Worm (Caenorhabditis elegans) whole organism, early embryonic: ENCODE data around the gene C46E10.1.
"Not testable (repeated sequence)": the region's sequence is repeated elsewhere in the genome, so short reads cannot be mapped to it uniquely, and the experiment has no call there.

ENCODE experiments used
- B0310.2 ChIP-seq: sonication (generic microtip); optimal IDR thresholded peaks from 2 replicates; lab custom pipeline; 2016; ENCODE audit warnings: mild to moderate bottlenecking, missing genetic modification characterization, missing compliant biosample characterization
- F13C5.2 ChIP-seq: sonication (generic microtip); optimal IDR thresholded peaks from 2 replicates; lab custom pipeline; 2017; ENCODE audit warnings: mild to moderate bottlenecking, missing genetic modification characterization, inconsistent platforms, missing compliant biosample characterization
- aly-1 ChIP-seq: sonication (generic microtip); optimal IDR thresholded peaks from 2 replicates; lab custom pipeline; 2016; ENCODE audit warnings: missing genetic modification characterization, missing compliant biosample characterization
- ama-1 ChIP-seq: fragments of 150-350 bp; optimal IDR thresholded peaks from 2 replicates; lab custom pipeline; 2014
- ceh-13 ChIP-seq: fragments of 200-800 bp; sonication (Bioruptor generic); optimal IDR thresholded peaks from 2 replicates; lab custom pipeline; 2018; ENCODE audit warnings: mild to moderate bottlenecking, missing genetic modification characterization, missing compliant biosample characterization
- ceh-36 ChIP-seq: sonication (generic microtip); optimal IDR thresholded peaks from 2 replicates; lab custom pipeline; 2016; ENCODE audit warnings: missing genetic modification characterization, inconsistent platforms, missing compliant biosample characterization
- ets-7 ChIP-seq: sonication (generic microtip); optimal IDR thresholded peaks from 2 replicates; lab custom pipeline; 2016; ENCODE audit warnings: missing genotype, missing genetic modification characterization, missing compliant biosample characterization
- flt-1 ChIP-seq: fragments of 200-800 bp; sonication (Bioruptor generic); IDR thresholded peaks from 2 replicates; pipeline ENCODE4 v1.3.6; 2022; ENCODE audit warnings: missing genetic modification characterization, missing compliant biosample characterization
- hmbx-1 ChIP-seq: sonication (generic microtip); optimal IDR thresholded peaks from 2 replicates; lab custom pipeline; 2016; ENCODE audit warnings: mild to moderate bottlenecking, missing genetic modification characterization, missing compliant biosample characterization
- hmg-4 ChIP-seq: fragments of 200-800 bp; sonication (Bioruptor generic); optimal IDR thresholded peaks from 2 replicates; lab custom pipeline; 2018; ENCODE audit warnings: mild to moderate bottlenecking, missing genetic modification characterization, missing compliant biosample characterization
- hnd-1 ChIP-seq: sonication (generic microtip); optimal IDR thresholded peaks from 2 replicates; lab custom pipeline; 2016; ENCODE audit warnings: missing genetic modification characterization, missing compliant biosample characterization
- pes-1 ChIP-seq: fragments of 200-800 bp; sonication (Bioruptor generic); IDR thresholded peaks from 2 replicates; pipeline ENCODE4 v1.3.6; 2022; ENCODE audit warnings: missing genetic modification reagents, missing genetic modification characterization, missing compliant biosample characterization
- scrt-1 ChIP-seq: fragments of 200-800 bp; sonication (Bioruptor generic); IDR thresholded peaks from 2 replicates; pipeline ENCODE4 v1.3.6; 2022; ENCODE audit warnings: missing genetic modification characterization, missing compliant biosample characterization
- sea-1 ChIP-seq: fragments of 200-800 bp; sonication (Bioruptor generic); conservative IDR thresholded peaks from 2 replicates; pipeline ENCODE4 v1.3.6; 2022; ENCODE audit warnings: missing genetic modification characterization, missing compliant biosample characterization
- tbx-11 ChIP-seq: fragments of 200-800 bp; sonication (Bioruptor generic); IDR thresholded peaks from 2 replicates; pipeline ENCODE4 v1.3.6; 2022; ENCODE audit warnings: missing genetic modification characterization, missing compliant biosample characterization
- tbx-37 ChIP-seq: fragments of 200-800 bp; sonication (Bioruptor generic); conservative IDR thresholded peaks from 2 replicates; pipeline ENCODE4 v1.3.6; 2022; ENCODE audit warnings: missing genetic modification reagents, missing genetic modification characterization, missing compliant biosample characterization
- tra-4 ChIP-seq: sonication (generic microtip); optimal IDR thresholded peaks from 2 replicates; lab custom pipeline; 2017; ENCODE audit warnings: missing genetic modification characterization, missing compliant biosample characterization

C46E10.1 gene

DNA sequence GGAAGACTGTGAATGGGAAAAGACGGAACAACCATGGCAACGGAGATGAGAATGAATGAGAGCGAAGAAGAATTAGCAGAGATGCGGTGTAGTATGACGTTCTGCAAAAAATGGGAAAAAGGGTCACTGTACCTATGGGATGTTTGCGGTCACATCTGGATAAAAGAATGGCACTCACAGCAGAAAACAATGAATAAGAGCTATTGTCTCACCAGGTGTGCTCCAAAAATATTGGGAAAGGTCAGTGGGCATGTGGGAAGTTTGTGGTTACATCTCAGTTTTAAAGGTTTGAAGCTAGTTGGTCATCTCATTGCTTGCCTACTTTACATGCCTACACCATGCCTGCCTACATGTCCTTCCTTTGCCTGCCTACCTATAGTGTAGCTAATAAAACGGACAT is 26.7 kb downstream of the C46E10.1 start, which contains the start of gene fbxb-91:
TSS of gene fbxb-91 (minus strand) at position 101 of the 400 bp plus-strand sequence.
- TF ChIP-seq ets-7 (tag; lab: Kevin White, UChicago) (no peak), tbx-11 (GFP tag; lab: Robert Waterston, UW) (no peak), hnd-1 (no peak), ceh-13 (GFP tag; lab: Kevin White, UChicago) (no peak), B0310.2 (tag; lab: Kevin White, UChicago) (no peak), tra-4 (no peak), tbx-37 (no peak), hmg-4 (GFP tag; lab: Kevin White, UChicago) (no peak), ama-1 (lab: Kevin White, UChicago) (no peak), scrt-1 (GFP tag; lab: Robert Waterston, UW) (no peak), pes-1 (GFP tag; lab: Robert Waterston, UW) (no peak), flt-1 (no peak), ceh-36 (no peak)

DNA sequence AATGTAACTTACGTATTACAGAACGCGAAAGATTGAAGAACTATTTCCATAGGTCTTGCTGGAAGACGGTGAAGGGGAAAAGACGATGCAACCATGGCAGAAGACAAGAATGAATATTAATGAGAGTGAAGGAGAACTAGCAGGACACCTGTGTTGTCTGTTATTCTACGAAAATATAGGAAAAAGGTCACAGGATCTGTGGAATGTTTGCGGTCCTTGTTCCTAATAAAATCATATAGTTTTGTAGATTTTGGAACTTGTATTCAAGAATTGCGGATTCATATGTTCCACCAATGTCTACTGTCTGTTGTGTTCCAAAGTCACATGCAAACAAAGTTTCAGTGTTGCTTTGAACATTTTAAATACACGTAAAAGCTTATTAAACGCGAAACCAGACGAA is 28.2 kb downstream of the C46E10.1 start, which contains the start of gene sdz-11:
TSS of gene sdz-11 (minus strand) at position 101 of the 400 bp plus-strand sequence.
- TF ChIP-seq ama-1 (lab: Kevin White, UChicago) (no peak), ceh-13 (GFP tag; lab: Kevin White, UChicago) (no peak), aly-1 (tag; lab: Kevin White, UChicago) (no peak), tra-4 (no peak), ets-7 (tag; lab: Kevin White, UChicago) (no peak), hmg-4 (GFP tag; lab: Kevin White, UChicago) (no peak), F13C5.2 (tag; lab: Kevin White, UChicago) (no peak), tbx-11 (GFP tag; lab: Robert Waterston, UW) (no peak), scrt-1 (GFP tag; lab: Robert Waterston, UW) (no peak), ceh-36 (no peak)

- TF ChIP-seq F13C5.2 (tag; lab: Kevin White, UChicago) = no peak
- no peak for TF ChIP-seq aly-1 (tag; lab: Kevin White, UChicago)
- TF ChIP-seq tbx-37 = no peak
- no peak for TF ChIP-seq tra-4
- TF ChIP-seq pes-1 (GFP tag; lab: Robert Waterston, UW) = no peak
- TF ChIP-seq hmg-4 (GFP tag; lab: Kevin White, UChicago) = no peak
- no peak for TF ChIP-seq scrt-1 (GFP tag; lab: Robert Waterston, UW)
- no peak for TF ChIP-seq tbx-11 (GFP tag; lab: Robert Waterston, UW)
- TF ChIP-seq ama-1 (lab: Kevin White, UChicago) = no peak
- no peak for TF ChIP-seq hnd-1
- TF ChIP-seq B0310.2 (tag; lab: Kevin White, UChicago) = no peak
- no peak for TF ChIP-seq flt-1
- no peak for TF ChIP-seq ceh-13 (GFP tag; lab: Kevin White, UChicago)
- TF ChIP-seq hmbx-1 = no peak
Measured at ce11 chrII:3753598-3753997, 29.6 kb downstream of the C46E10.1 start, which contains the start of gene rcd-1. rcd-1 (plus strand) TSS chrII:3753898.

ce11 chrII:3757499-3757898 is 33.5 kb downstream of the C46E10.1 start, which contains the start of gene srx-111:
srx-111 (plus strand) TSS chrII:3757799.
- TF ChIP-seq ceh-13 (GFP tag; lab: Kevin White, UChicago) (no peak), ama-1 (lab: Kevin White, UChicago) (no peak), hnd-1 (no peak), B0310.2 (tag; lab: Kevin White, UChicago) (no peak), scrt-1 (GFP tag; lab: Robert Waterston, UW) (no peak), tbx-37 (no peak), flt-1 (no peak), hmbx-1 (no peak)

DNA sequence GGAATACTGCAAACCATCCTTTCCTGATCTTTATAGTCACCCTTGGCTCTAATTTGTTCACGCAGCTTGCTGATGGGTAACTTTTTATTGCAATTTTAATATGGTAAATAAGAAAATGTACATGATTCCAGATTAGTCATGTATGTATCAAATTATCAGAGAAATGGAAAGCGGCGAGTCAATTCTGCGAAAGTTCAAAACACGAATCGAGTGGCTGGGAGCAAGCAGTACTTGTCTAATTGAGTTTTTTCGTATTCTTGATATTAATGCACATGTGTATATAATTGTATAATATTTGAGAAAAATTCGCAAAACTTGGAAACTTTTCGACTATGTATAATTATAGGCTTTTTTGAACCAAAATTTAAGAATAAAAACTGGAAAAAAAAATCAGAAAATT is 35.0 kb downstream of the C46E10.1 start, which contains the start of gene T24E12.12:
TSS of gene T24E12.12 (plus strand) at position 281 of the 400 bp plus-strand sequence.
- TF ChIP-seq ama-1 (lab: Kevin White, UChicago) = no peak
- TF ChIP-seq ets-7 (tag; lab: Kevin White, UChicago) = no peak
- no peak for TF ChIP-seq flt-1
- TF ChIP-seq tra-4 = no peak

- TF ChIP-seq tbx-37; aly-1 (tag; lab: Kevin White, UChicago); scrt-1 (GFP tag; lab: Robert Waterston, UW): not testable (repeated sequence)
Measured at ce11 chrII:3761599-3761998, 37.6 kb downstream of the C46E10.1 start, which contains the start of gene T24E12.6. T24E12.6 (minus strand) TSS chrII:3761699.

ce11 chrII:3764486-3764885 is 40.5 kb downstream of the C46E10.1 start, which contains the start of gene srx-112:
srx-112 (minus strand) TSS chrII:3764586.
- no peak for TF ChIP-seq B0310.2 (tag; lab: Kevin White, UChicago)
- no peak for TF ChIP-seq flt-1
- no peak for TF ChIP-seq tbx-37
- TF ChIP-seq scrt-1 (GFP tag; lab: Robert Waterston, UW) = no peak
- no peak for TF ChIP-seq aly-1 (tag; lab: Kevin White, UChicago)
- no peak for TF ChIP-seq ama-1 (lab: Kevin White, UChicago)
- no peak for TF ChIP-seq hnd-1

DNA sequence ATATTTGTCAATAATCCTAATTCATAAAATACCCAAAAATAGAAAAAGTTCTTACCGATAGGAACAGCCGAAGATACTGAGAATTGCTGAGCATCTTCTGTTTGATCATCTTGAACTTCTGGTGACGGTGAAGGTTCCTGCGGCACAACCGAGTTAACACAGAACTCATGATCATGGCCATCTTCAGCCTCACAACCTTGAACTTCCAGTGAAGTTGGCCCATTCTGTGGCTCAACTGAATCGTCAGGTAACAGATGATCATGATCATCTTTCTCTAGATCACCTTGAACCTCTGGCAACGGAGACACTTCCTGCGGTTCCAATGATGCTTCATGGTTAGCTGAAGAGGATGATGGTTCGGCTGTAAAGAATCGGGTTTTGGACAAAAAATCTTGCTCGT is 47.6 kb downstream of the C46E10.1 start:
- TF ChIP-seq sea-1 (GFP tag; lab: Robert Waterston, UW) (no peak), hmbx-1 (no peak), ceh-36 (no peak), ceh-13 (GFP tag; lab: Kevin White, UChicago) (no peak), ama-1 (lab: Kevin White, UChicago) (no peak), aly-1 (tag; lab: Kevin White, UChicago) (no peak), tra-4 (no peak), B0310.2 (tag; lab: Kevin White, UChicago) (no peak), tbx-37 (no peak), hmg-4 (GFP tag; lab: Kevin White, UChicago) (no peak), scrt-1 (GFP tag; lab: Robert Waterston, UW) (no peak), F13C5.2 (tag; lab: Kevin White, UChicago) (no peak), flt-1 (no peak), ets-7 (tag; lab: Kevin White, UChicago) (no peak), pes-1 (GFP tag; lab: Robert Waterston, UW) (no peak), hnd-1 (no peak), tbx-11 (GFP tag; lab: Robert Waterston, UW) (no peak)
